Worm (Caenorhabditis elegans) whole organism, young adult: ENCODE results near the gene dpy-17.
A peak's percentile ranks its signal among the peaks of the same experiment; 100 is the strongest.

Experiments used
- D2030.7 ChIP-seq: fragments of 200-800 bp; sonication (Bioruptor generic); IDR thresholded peaks from 2 replicates; pipeline ENCODE4 v1.3.6; 2022; ENCODE audit warnings: missing genetic modification reagents, missing genetic modification characterization, missing compliant biosample characterization
- F37B4.10 ChIP-seq: fragments of 200-800 bp; sonication (Bioruptor generic); IDR thresholded peaks from 2 replicates; pipeline ENCODE4 v1.3.6; 2022; ENCODE audit warnings: missing genetic modification characterization, missing compliant biosample characterization
- F57A8.1 ChIP-seq: fragments of 200-800 bp; sonication (Bioruptor generic); optimal IDR thresholded peaks from 2 replicates; lab custom pipeline; 2018; ENCODE audit warnings: mild to moderate bottlenecking, missing genetic modification characterization, moderate library complexity, missing compliant biosample characterization
- T07F8.4 ChIP-seq: sonication (generic microtip); optimal IDR thresholded peaks from 2 replicates; lab custom pipeline; 2016; ENCODE audit warnings: mild to moderate bottlenecking, missing genetic modification characterization, moderate library complexity, missing compliant biosample characterization
- Y67H2A.10 ChIP-seq: fragments of 200-800 bp; sonication (Bioruptor generic); conservative IDR thresholded peaks from 2 replicates; pipeline ENCODE4 v1.3.6; 2022; ENCODE audit warnings: missing genetic modification reagents, missing genetic modification characterization, missing compliant biosample characterization
- hrde-1 ChIP-seq: sonication (generic microtip); optimal IDR thresholded peaks from 2 replicates; lab custom pipeline; 2016; ENCODE audit warnings: missing genetic modification characterization, mild to moderate bottlenecking, missing compliant biosample characterization, moderate library complexity, missing genotype, missing genetic modification reagents, borderline replicate concordance
- let-607 ChIP-seq, 2 experiments: fragments of 200-800 bp in 1 of 2; sonication (Bioruptor generic) in 1 of 2; sonication (generic microtip) in 1 of 2; optimal IDR thresholded peaks; 2 replicates each; lab custom pipeline; 2016 to 2018; ENCODE audit warnings: mild to moderate bottlenecking in 2 of 2, missing compliant biosample characterization in 2 of 2, missing genetic modification characterization in 2 of 2, moderate library complexity in 2 of 2, missing genotype in 1 of 2
- madf-3 ChIP-seq: fragments of 200-800 bp; sonication (Bioruptor generic); IDR thresholded peaks from 2 replicates; pipeline ENCODE4 v1.3.6; 2022; ENCODE audit warnings: missing genetic modification reagents, missing genetic modification characterization, missing compliant biosample characterization
- pha-4 ChIP-seq: fragments of 150-350 bp; sonication (generic microtip); optimal IDR thresholded peaks from 2 replicates; lab custom pipeline; 2014; ENCODE audit warnings: missing biosample characterization, missing genetic modification reagents, missing genetic modification characterization
- sea-2 ChIP-seq: fragments of 200-800 bp; sonication (Bioruptor generic); IDR thresholded peaks from 2 replicates; pipeline ENCODE4 v1.3.6; 2022; ENCODE audit warnings: missing genetic modification characterization, missing compliant biosample characterization
- snpc-3.4 ChIP-seq: sonication (generic microtip); optimal IDR thresholded peaks from 2 replicates; lab custom pipeline; 2017; ENCODE audit warnings: missing genetic modification characterization, mild to moderate bottlenecking, missing compliant biosample characterization, antibody characterized with exemption, moderate library complexity, missing genotype, missing genetic modification reagents
- snpc-4 ChIP-seq, 5 experiments: fragments of 150-350 bp in 1 of 5; sonication (generic microtip) in 4 of 5; optimal IDR thresholded peaks; 2 replicates each; lab custom pipeline; 2014 to 2018; ENCODE audit warnings: missing genetic modification characterization in 5 of 5, missing biosample characterization in 3 of 5, antibody characterized with exemption in 2 of 5, mild to moderate bottlenecking in 2 of 5, missing compliant biosample characterization in 2 of 5, missing genotype in 2 of 5, moderate library complexity in 2 of 5, missing genetic modification reagents in 1 of 5
- unc-62 ChIP-seq: fragments of 150-350 bp; optimal IDR thresholded peaks from 2 replicates; lab custom pipeline; 2014; ENCODE audit warnings: missing biosample characterization, missing genetic modification reagents, missing genetic modification characterization
- ztf-18 ChIP-seq: sonication (generic microtip); optimal IDR thresholded peaks from 2 replicates; lab custom pipeline; 2016; ENCODE audit warnings: missing genotype, mild to moderate bottlenecking, missing genetic modification characterization, missing compliant biosample characterization

DNA sequence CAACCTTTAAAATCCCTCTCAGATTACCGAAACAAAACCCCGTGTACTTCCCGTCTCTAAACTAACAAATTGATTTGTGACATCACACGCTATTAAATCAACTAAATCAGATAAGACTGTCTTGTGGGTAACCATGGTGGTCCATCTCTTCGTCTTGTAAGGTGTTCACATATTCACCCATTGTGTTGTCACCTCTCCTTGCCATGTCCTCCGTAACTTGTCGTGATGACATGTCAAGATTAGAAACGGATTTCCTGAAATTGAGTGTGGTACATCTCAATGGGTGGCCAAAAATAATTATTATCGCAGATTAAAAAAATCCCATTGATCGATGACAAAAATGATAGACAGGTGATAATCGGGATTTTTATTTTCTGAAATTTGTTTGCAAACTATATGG lies 17.3 kb downstream of the dpy-17 start:
- TF ChIP-seq sea-2 (GFP tag; lab: Robert Waterston, UW) = no peak
- no peak for TF ChIP-seq snpc-4 (GFP tag; optimal IDR thresholded peaks at IDR 0.05; lab: Kevin White, UChicago)
- TF ChIP-seq snpc-4 (tag; optimal IDR thresholded peaks at IDR 0.05; lab: Kevin White, UChicago) = no peak
- TF ChIP-seq T07F8.4 (tag; lab: Kevin White, UChicago) = no peak
- no peak for TF ChIP-seq D2030.7 (GFP tag; lab: Robert Waterston, UW)
- peak; percentile 87 for TF ChIP-seq unc-62 (GFP tag; lab: Kevin White, UChicago)
- no peak for TF ChIP-seq snpc-3.4 (tag; lab: Kevin White, UChicago)
- TF ChIP-seq F37B4.10 (GFP tag; lab: Robert Waterston, UW) = no peak
- TF ChIP-seq let-607 (tag; optimal IDR thresholded peaks at IDR 0.05; lab: Kevin White, UChicago) = no peak
- no peak for TF ChIP-seq madf-3 (GFP tag; lab: Robert Waterston, UW)
- no peak for TF ChIP-seq ztf-18 (tag; lab: Kevin White, UChicago)
- TF ChIP-seq F57A8.1 (GFP tag; lab: Kevin White, UChicago) = no peak
- TF ChIP-seq hrde-1 (tag; lab: Kevin White, UChicago) = no peak
- no peak for TF ChIP-seq Y67H2A.10 (GFP tag; lab: Robert Waterston, UW)
- no peak for TF ChIP-seq pha-4 (tag; lab: Kevin White, UChicago)
